Worm (Caenorhabditis elegans) whole organism, late embryonic: Measurements from ENCODE around the gene magu-1.
A peak's percentile ranks its signal among the peaks of the same experiment; 100 is the strongest.
"Not testable (repeated sequence)": the region's sequence is repeated elsewhere in the genome, so short reads cannot be mapped to it uniquely, and the experiment has no call there.

Experiments
- C08G9.2 ChIP-seq: sonication (generic microtip); optimal IDR thresholded peaks from 2 replicates; lab custom pipeline; 2016; ENCODE audit warnings: mild to moderate bottlenecking, missing genetic modification characterization, moderate library complexity, missing compliant biosample characterization
- C38D4.7 ChIP-seq: fragments of 200-800 bp; sonication (Bioruptor generic); optimal IDR thresholded peaks from 2 replicates; lab custom pipeline; 2018; ENCODE audit warnings: mild to moderate bottlenecking, missing genetic modification characterization, moderate library complexity, missing compliant biosample characterization
- K09A11.1 ChIP-seq: sonication (generic microtip); optimal IDR thresholded peaks from 2 replicates; lab custom pipeline; 2017; ENCODE audit warnings: antibody characterized with exemption, mild to moderate bottlenecking, missing genetic modification characterization, missing compliant biosample characterization; ENCODE audit not compliant: insufficient read depth
- Y22D7AL.16 ChIP-seq: sonication (generic microtip); optimal IDR thresholded peaks from 2 replicates; lab custom pipeline; 2016; ENCODE audit warnings: missing genetic modification characterization, missing compliant biosample characterization
- ahr-1 ChIP-seq: sonication (generic microtip); optimal IDR thresholded peaks from 2 replicates; lab custom pipeline; 2016; ENCODE audit warnings: missing genetic modification characterization, missing compliant biosample characterization
- ama-1 ChIP-seq: fragments of 150-350 bp; optimal IDR thresholded peaks from 2 replicates; lab custom pipeline; 2014
- ceh-18 ChIP-seq: sonication (generic microtip); optimal IDR thresholded peaks from 2 replicates; lab custom pipeline; 2016; ENCODE audit warnings: missing genetic modification characterization, missing compliant biosample characterization
- ceh-45 ChIP-seq: fragments of 200-800 bp; sonication (Bioruptor generic); IDR thresholded peaks from 2 replicates; pipeline ENCODE4 v1.3.6; 2022; ENCODE audit warnings: missing genetic modification reagents, missing genetic modification characterization, missing compliant biosample characterization
- ceh-9 ChIP-seq: sonication (generic microtip); optimal IDR thresholded peaks from 2 replicates; lab custom pipeline; 2016; ENCODE audit warnings: mild to moderate bottlenecking, missing genetic modification characterization, inconsistent platforms, missing compliant biosample characterization
- dve-1 ChIP-seq: sonication (generic microtip); optimal IDR thresholded peaks from 2 replicates; lab custom pipeline; 2017; ENCODE audit warnings: antibody characterized with exemption, mild to moderate bottlenecking, missing genetic modification characterization, missing compliant biosample characterization
- elt-2 ChIP-seq: sonication (generic microtip); optimal IDR thresholded peaks from 2 replicates; lab custom pipeline; 2016; ENCODE audit warnings: missing genetic modification reagents, missing genetic modification characterization, missing compliant biosample characterization
- elt-4 ChIP-seq: sonication (generic microtip); optimal IDR thresholded peaks from 2 replicates; lab custom pipeline; 2016; ENCODE audit warnings: missing genetic modification characterization, missing compliant biosample characterization
- ets-4 ChIP-seq: sonication (generic microtip); optimal IDR thresholded peaks from 2 replicates; lab custom pipeline; 2016; ENCODE audit warnings: missing genetic modification characterization, missing compliant biosample characterization
- fax-1 ChIP-seq: sonication (generic microtip); optimal IDR thresholded peaks from 2 replicates; lab custom pipeline; 2016; ENCODE audit warnings: missing genotype, missing genetic modification characterization, missing compliant biosample characterization
- hlh-13 ChIP-seq: fragments of 200-800 bp; sonication (Bioruptor generic); optimal IDR thresholded peaks from 2 replicates; lab custom pipeline; 2018; ENCODE audit warnings: mild to moderate bottlenecking, missing genetic modification characterization, missing compliant biosample characterization
- hlh-15 ChIP-seq: sonication (generic microtip); optimal IDR thresholded peaks from 2 replicates; lab custom pipeline; 2016; ENCODE audit warnings: missing genetic modification characterization, missing compliant biosample characterization
- hlh-6 ChIP-seq: sonication (generic microtip); optimal IDR thresholded peaks from 2 replicates; lab custom pipeline; 2016; ENCODE audit warnings: missing genotype, missing genetic modification characterization, missing compliant biosample characterization
- madf-2 ChIP-seq: sonication (generic microtip); optimal IDR thresholded peaks from 2 replicates; lab custom pipeline; 2017; ENCODE audit warnings: missing genetic modification characterization, missing compliant biosample characterization
- nfya-1 ChIP-seq: sonication (generic microtip); optimal IDR thresholded peaks from 2 replicates; lab custom pipeline; 2017; ENCODE audit warnings: missing genetic modification characterization, mild to moderate bottlenecking, missing compliant biosample characterization, antibody characterized with exemption, moderate library complexity
- npax-4 ChIP-seq: sonication (generic microtip); optimal IDR thresholded peaks from 2 replicates; lab custom pipeline; 2016; ENCODE audit warnings: missing genetic modification characterization, missing compliant biosample characterization
- odd-2 ChIP-seq: sonication (generic microtip); optimal IDR thresholded peaks from 2 replicates; lab custom pipeline; 2017; ENCODE audit warnings: antibody characterized with exemption, mild to moderate bottlenecking, missing genetic modification characterization, missing compliant biosample characterization
- pag-3 ChIP-seq: sonication (generic microtip); optimal IDR thresholded peaks from 2 replicates; lab custom pipeline; 2016; ENCODE audit warnings: missing compliant biosample characterization, missing genetic modification characterization, borderline replicate concordance
- pha-2 ChIP-seq: sonication (generic microtip); optimal IDR thresholded peaks from 2 replicates; lab custom pipeline; 2017; ENCODE audit warnings: mild to moderate bottlenecking, missing genetic modification characterization, missing compliant biosample characterization
- pha-4 ChIP-seq: fragments of 150-350 bp; optimal IDR thresholded peaks from 2 replicates; lab custom pipeline; 2018; ENCODE audit warnings: missing biosample characterization, missing genetic modification reagents, missing genetic modification characterization
- sdc-2 ChIP-seq: sonication (generic microtip); optimal IDR thresholded peaks from 2 replicates; lab custom pipeline; 2016; ENCODE audit warnings: missing genotype, missing genetic modification characterization, missing compliant biosample characterization
- sox-2 ChIP-seq: fragments of 200-800 bp; sonication (Bioruptor generic); IDR thresholded peaks from 2 replicates; pipeline ENCODE4 v1.3.6; 2022; ENCODE audit warnings: missing genetic modification reagents, missing genetic modification characterization, missing compliant biosample characterization
- sox-4 ChIP-seq: sonication (generic microtip); optimal IDR thresholded peaks from 2 replicates; lab custom pipeline; 2017; ENCODE audit warnings: mild to moderate bottlenecking, missing genetic modification characterization, inconsistent platforms, missing compliant biosample characterization
- syd-9 ChIP-seq: sonication (generic microtip); optimal IDR thresholded peaks from 2 replicates; lab custom pipeline; 2016; ENCODE audit warnings: mild to moderate bottlenecking, missing genetic modification characterization, moderate library complexity, missing compliant biosample characterization
- unc-3 ChIP-seq, 2 experiments: fragments of 200-800 bp in 1 of 2; sonication (Bioruptor generic) in 1 of 2; sonication (generic microtip) in 1 of 2; conservative IDR thresholded peaks in 1 of 2; optimal IDR thresholded peaks in 1 of 2; 2 replicates each; pipeline versions ENCODE4 v1.3.6 to Lab custom; 2016 to 2022; ENCODE audit warnings: missing compliant biosample characterization in 2 of 2, missing genetic modification characterization in 2 of 2, missing genetic modification reagents in 1 of 2
- unc-86 ChIP-seq: sonication (generic microtip); optimal IDR thresholded peaks from 2 replicates; lab custom pipeline; 2016; ENCODE audit warnings: missing genetic modification characterization, missing compliant biosample characterization
- ztf-16 ChIP-seq: sonication (generic microtip); optimal IDR thresholded peaks from 2 replicates; lab custom pipeline; 2017; ENCODE audit warnings: missing genetic modification characterization, missing compliant biosample characterization

magu-1 gene

DNA sequence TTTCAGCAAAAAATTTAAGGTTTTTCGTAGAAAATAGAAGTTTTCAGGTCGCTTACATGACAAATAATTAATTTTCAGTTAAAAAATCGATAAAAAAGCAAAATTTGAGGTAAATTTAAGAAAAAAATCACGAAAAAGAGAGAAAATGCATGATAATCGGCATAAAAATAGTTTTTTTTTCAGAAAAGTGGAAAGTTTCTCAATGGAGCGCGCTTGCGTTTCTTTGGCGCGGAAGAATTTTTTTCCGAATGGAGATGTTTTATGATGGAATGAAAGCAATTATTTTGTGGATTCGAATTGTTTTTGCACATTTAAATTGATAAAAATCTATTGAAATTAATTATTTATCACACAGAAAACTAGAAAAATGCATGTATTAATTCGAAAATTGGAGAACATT is 47.6 kb downstream of the magu-1 start:
- TF ChIP-seq npax-4 (tag; lab: Kevin White, UChicago) (no peak), pag-3 (no peak), sdc-2 (tag; lab: Kevin White, UChicago) (no peak), pha-4 (no peak), odd-2 (tag; lab: Kevin White, UChicago) (no peak), ztf-16 (tag; lab: Kevin White, UChicago) (no peak), nfya-1 (tag; lab: Kevin White, UChicago) (no peak), syd-9 (tag; lab: Kevin White, UChicago) (no peak), C38D4.7 (GFP tag; lab: Kevin White, UChicago) (no peak), C08G9.2 (no peak), sox-4 (tag; lab: Kevin White, UChicago) (no peak)

- TF ChIP-seq pha-2 (tag; lab: Kevin White, UChicago) (no peak), unc-86 (tag; lab: Kevin White, UChicago) (no peak), ceh-18 (tag; lab: Kevin White, UChicago) (no peak), elt-2 (tag; lab: Kevin White, UChicago) (peak; percentile 28)
Measured at ce11 chrIII:422553-422952, 48.9 kb downstream of the magu-1 start.

- TF ChIP-seq fax-1 (tag; lab: Kevin White, UChicago) (no peak), ceh-9 (tag; lab: Kevin White, UChicago) (no peak), elt-4 (no peak), hlh-15 (no peak), npax-4 (tag; lab: Kevin White, UChicago) (no peak), sox-2 (GFP tag; lab: Robert Waterston, UW) (no peak), dve-1 (tag; lab: Kevin White, UChicago) (no peak), Y22D7AL.16 (tag; lab: Kevin White, UChicago) (no peak), hlh-6 (tag; lab: Kevin White, UChicago) (no peak), K09A11.1 (tag; lab: Kevin White, UChicago) (no peak), ahr-1 (tag; lab: Kevin White, UChicago) (no peak), madf-2 (no peak), hlh-13 (GFP tag; lab: Kevin White, UChicago) (no peak), ets-4 (tag; lab: Kevin White, UChicago) (no peak), ama-1 (lab: Kevin White, UChicago) (no peak)
Measured at ce11 chrIII:418649-419048, 52.9 kb downstream of the magu-1 start, which contains the start of gene stim-1. stim-1 (minus strand) TSS chrIII:418749.

DNA sequence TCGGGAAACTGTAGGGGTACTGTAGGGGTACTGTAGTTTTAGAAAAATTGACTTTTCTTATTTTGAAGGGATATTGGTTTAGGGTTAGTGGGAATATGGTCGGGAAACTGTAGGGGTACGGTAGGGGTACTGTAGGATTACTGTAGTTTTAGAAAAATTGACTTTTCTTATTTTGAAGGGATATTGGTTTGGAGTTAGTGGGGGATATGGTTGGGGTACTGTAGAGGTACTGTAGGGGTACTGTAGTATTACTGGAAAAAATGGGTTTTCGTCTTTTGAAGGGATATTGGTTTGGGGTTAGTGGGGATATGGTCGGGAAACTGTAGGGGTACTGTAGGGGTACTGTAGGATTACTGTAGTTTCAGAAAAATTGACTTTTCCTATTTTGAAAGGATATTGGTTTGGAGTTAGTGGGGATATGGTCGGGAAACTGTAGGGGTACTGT is 56.1 kb downstream of the magu-1 start:
- peak; percentile 71 for TF ChIP-seq ceh-45 (GFP tag; lab: Robert Waterston, UW)
- TF ChIP-seq unc-3 (GFP tag; conservative IDR thresholded peaks at IDR 0.05; lab: Robert Waterston, UW): peak; percentile 37; the same call in 1 of the 2 replicates
- not testable (repeated sequence) for TF ChIP-seq unc-3 (tag; optimal IDR thresholded peaks at IDR 0.05; lab: Kevin White, UChicago)
